Worm (Caenorhabditis elegans) whole organism, mixed stage, embryonic: Measurements from ENCODE around the gene cest-6.

Source experiments
- ces-1 ChIP-seq: fragments of 150-350 bp; optimal IDR thresholded peaks from 2 replicates; lab custom pipeline; 2014; ENCODE audit warnings: missing biosample characterization, missing genetic modification reagents, missing genetic modification characterization
- elt-1 ChIP-seq: sonication (generic microtip); optimal IDR thresholded peaks from 2 replicates; lab custom pipeline; 2017; ENCODE audit warnings: missing genetic modification characterization, mild to moderate bottlenecking, missing compliant biosample characterization, antibody characterized with exemption, moderate library complexity, borderline replicate concordance; ENCODE audit not compliant: insufficient read depth
- lin-13 ChIP-seq: fragments of 150-350 bp; optimal IDR thresholded peaks from 2 replicates; lab custom pipeline; 2014; ENCODE audit warnings: missing biosample characterization, missing genetic modification characterization
- mep-1 ChIP-seq: fragments of 150-350 bp; optimal IDR thresholded peaks from 2 replicates; lab custom pipeline; 2017; ENCODE audit warnings: missing biosample characterization, missing genetic modification reagents, missing genetic modification characterization, inconsistent platforms
- nhr-12 ChIP-seq: fragments of 150-350 bp; optimal IDR thresholded peaks from 2 replicates; lab custom pipeline; 2014; ENCODE audit warnings: missing biosample characterization, missing genetic modification characterization
- nhr-237 ChIP-seq: fragments of 150-350 bp; optimal IDR thresholded peaks from 2 replicates; lab custom pipeline; 2014; ENCODE audit warnings: missing biosample characterization, missing genetic modification characterization
- nhr-28 ChIP-seq: fragments of 150-350 bp; optimal IDR thresholded peaks from 2 replicates; lab custom pipeline; 2014; ENCODE audit warnings: missing biosample characterization, missing genetic modification characterization
- nhr-76 ChIP-seq: sonication (generic microtip); optimal IDR thresholded peaks from 2 replicates; lab custom pipeline; 2017; ENCODE audit warnings: missing biosample characterization, missing genetic modification characterization
- pha-4 ChIP-seq: fragments of 150-350 bp; optimal IDR thresholded peaks from 2 replicates; lab custom pipeline; 2018; ENCODE audit warnings: missing biosample characterization, missing genetic modification reagents, missing genetic modification characterization
- snpc-4 ChIP-seq: fragments of 150-350 bp; optimal IDR thresholded peaks from 2 replicates; lab custom pipeline; 2014; ENCODE audit warnings: missing biosample characterization, missing genetic modification characterization
- unc-39 ChIP-seq: fragments of 150-350 bp; optimal IDR thresholded peaks from 2 replicates; lab custom pipeline; 2014; ENCODE audit warnings: missing biosample characterization, missing genetic modification characterization
- unc-62 ChIP-seq: fragments of 150-350 bp; optimal IDR thresholded peaks from 2 replicates; lab custom pipeline; 2014; ENCODE audit warnings: missing biosample characterization, missing genetic modification reagents, missing genetic modification characterization
- ztf-11 ChIP-seq: fragments of 150-350 bp; optimal IDR thresholded peaks from 2 replicates; lab custom pipeline; 2014; ENCODE audit warnings: missing biosample characterization, missing genetic modification characterization

DNA sequence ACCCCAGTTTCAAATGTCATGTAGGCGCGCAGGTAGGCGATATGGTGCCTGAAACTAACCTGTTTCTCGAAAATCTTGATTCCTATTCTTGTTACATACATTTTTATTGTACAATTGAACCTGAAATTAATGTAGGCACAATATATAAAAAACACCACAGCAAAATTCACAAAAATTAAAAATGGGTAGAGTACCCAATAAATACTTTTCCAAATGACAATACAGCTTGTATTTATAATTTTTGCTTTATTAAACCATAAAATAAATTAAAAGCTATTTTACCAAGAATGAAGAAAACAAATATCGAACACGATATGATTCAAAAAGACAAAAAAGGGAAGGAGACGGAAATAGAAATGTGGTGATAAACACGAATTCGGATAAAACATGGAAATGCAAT lies 45.0 kb downstream of the cest-6 start, which contains the start of gene tre-2:
- no peak for TF ChIP-seq ztf-11 (tag; lab: Kevin White, UChicago)
- TF ChIP-seq unc-39: no peak
- TF ChIP-seq unc-62 (GFP tag; lab: Kevin White, UChicago): no peak
- no peak for TF ChIP-seq nhr-76 (tag; lab: Kevin White, UChicago)
- no peak for TF ChIP-seq lin-13 (tag; lab: Kevin White, UChicago)
- TF ChIP-seq snpc-4 (tag; lab: Kevin White, UChicago): no peak
- TF ChIP-seq pha-4 (tag; lab: Kevin White, UChicago): no peak
- no peak for TF ChIP-seq nhr-237
- no peak for TF ChIP-seq nhr-12
- TF ChIP-seq nhr-28 (tag; lab: Kevin White, UChicago): no peak
- no peak for TF ChIP-seq elt-1 (tag; lab: Kevin White, UChicago)
- TF ChIP-seq mep-1 (tag; lab: Kevin White, UChicago): no peak
- TF ChIP-seq ces-1 (GFP tag; lab: Kevin White, UChicago): no peak
